Worm (Caenorhabditis elegans) whole organism, early embryonic: ENCODE results near the gene T05D4.2.

Experiments
- ama-1 ChIP-seq: fragments of 150-350 bp; optimal IDR thresholded peaks from 2 replicates; lab custom pipeline; 2014
- ets-7 ChIP-seq: sonication (generic microtip); optimal IDR thresholded peaks from 2 replicates; lab custom pipeline; 2016; ENCODE audit warnings: missing genotype, missing genetic modification characterization, missing compliant biosample characterization
- scrt-1 ChIP-seq: fragments of 200-800 bp; sonication (Bioruptor generic); IDR thresholded peaks from 2 replicates; pipeline ENCODE4 v1.3.6; 2022; ENCODE audit warnings: missing genetic modification characterization, missing compliant biosample characterization
- sea-1 ChIP-seq: fragments of 200-800 bp; sonication (Bioruptor generic); conservative IDR thresholded peaks from 2 replicates; pipeline ENCODE4 v1.3.6; 2022; ENCODE audit warnings: missing genetic modification characterization, missing compliant biosample characterization

ce11 chrIII:13530017-13530416 lies 32.9 kb downstream of the T05D4.2 start:
- TF ChIP-seq scrt-1 (no peak), ets-7 (tag; lab: Kevin White, UChicago) (no peak), sea-1 (no peak), ama-1 (lab: Kevin White, UChicago) (no peak)
